Worm (Caenorhabditis elegans) whole organism, young adult: ENCODE measurements around the gene mrpl-37.

Experiments
- B0019.2 ChIP-seq: fragments of 200-800 bp; sonication (Bioruptor generic); conservative IDR thresholded peaks from 2 replicates; pipeline ENCODE4 v1.3.6; 2022; ENCODE audit warnings: missing genetic modification reagents, missing genetic modification characterization, missing compliant biosample characterization
- B0336.3 ChIP-seq: fragments of 200-800 bp; sonication (Bioruptor generic); IDR thresholded peaks from 2 replicates; pipeline ENCODE4 v1.3.6; 2022; ENCODE audit warnings: missing genetic modification characterization, missing compliant biosample characterization
- D2030.7 ChIP-seq: fragments of 200-800 bp; sonication (Bioruptor generic); IDR thresholded peaks from 2 replicates; pipeline ENCODE4 v1.3.6; 2022; ENCODE audit warnings: missing genetic modification reagents, missing genetic modification characterization, missing compliant biosample characterization
- F23B12.7 ChIP-seq: sonication (generic microtip); optimal IDR thresholded peaks from 2 replicates; lab custom pipeline; 2017; ENCODE audit warnings: missing genetic modification characterization, mild to moderate bottlenecking, missing compliant biosample characterization, antibody characterized with exemption, moderate library complexity; ENCODE audit not compliant: insufficient read depth
- F52B5.7 ChIP-seq: sonication (generic microtip); optimal IDR thresholded peaks from 2 replicates; lab custom pipeline; 2016; ENCODE audit warnings: mild to moderate bottlenecking, missing genetic modification characterization, missing compliant biosample characterization
- F57A8.1 ChIP-seq: fragments of 200-800 bp; sonication (Bioruptor generic); optimal IDR thresholded peaks from 2 replicates; lab custom pipeline; 2018; ENCODE audit warnings: mild to moderate bottlenecking, missing genetic modification characterization, moderate library complexity, missing compliant biosample characterization
- K12H6.12 ChIP-seq: fragments of 200-800 bp; sonication (Bioruptor generic); optimal IDR thresholded peaks from 2 replicates; lab custom pipeline; 2018; ENCODE audit warnings: mild to moderate bottlenecking, missing genetic modification characterization, missing compliant biosample characterization
- T07F8.4 ChIP-seq: sonication (generic microtip); optimal IDR thresholded peaks from 2 replicates; lab custom pipeline; 2016; ENCODE audit warnings: mild to moderate bottlenecking, missing genetic modification characterization, moderate library complexity, missing compliant biosample characterization
- Y56A3A.18 ChIP-seq: fragments of 200-800 bp; sonication (Bioruptor generic); IDR thresholded peaks from 2 replicates; pipeline ENCODE4 v1.3.6; 2022; ENCODE audit warnings: missing genetic modification reagents, missing genetic modification characterization, missing compliant biosample characterization
- Y95B8A.8 ChIP-seq: fragments of 200-800 bp; sonication (Bioruptor generic); IDR thresholded peaks from 2 replicates; pipeline ENCODE4 v1.3.6; 2022; ENCODE audit warnings: missing genetic modification reagents, missing genetic modification characterization, missing compliant biosample characterization
- aptf-2 ChIP-seq: fragments of 200-800 bp; sonication (Bioruptor generic); conservative IDR thresholded peaks from 2 replicates; pipeline ENCODE4 v1.3.6; 2022; ENCODE audit warnings: missing genetic modification reagents, missing genetic modification characterization, missing compliant biosample characterization
- aptf-3 ChIP-seq: fragments of 200-800 bp; sonication (Bioruptor generic); IDR thresholded peaks from 2 replicates; pipeline ENCODE4 v1.3.6; 2022; ENCODE audit warnings: missing genetic modification characterization, missing compliant biosample characterization
- atf-7 ChIP-seq: sonication (generic microtip); optimal IDR thresholded peaks from 2 replicates; lab custom pipeline; 2017; ENCODE audit warnings: mild to moderate bottlenecking, missing genetic modification characterization, missing compliant biosample characterization
- cebp-1 ChIP-seq, 2 experiments: fragments of 200-800 bp in 1 of 2; sonication (Bioruptor generic) in 1 of 2; sonication (generic microtip) in 1 of 2; IDR thresholded peaks in 1 of 2; optimal IDR thresholded peaks in 1 of 2; 2 replicates each; pipeline versions ENCODE4 v1.3.6 to Lab custom; 2017 to 2022; ENCODE audit warnings: missing compliant biosample characterization in 2 of 2, missing genetic modification characterization in 2 of 2, mild to moderate bottlenecking in 1 of 2, missing genetic modification reagents in 1 of 2, moderate library complexity in 1 of 2
- ceh-100 ChIP-seq: fragments of 200-800 bp; sonication (Bioruptor generic); IDR thresholded peaks from 2 replicates; pipeline ENCODE4 v1.3.6; 2022; ENCODE audit warnings: missing genetic modification reagents, missing genetic modification characterization, missing compliant biosample characterization
- ceh-27 ChIP-seq: fragments of 200-800 bp; sonication (Bioruptor generic); optimal IDR thresholded peaks from 2 replicates; lab custom pipeline; 2018; ENCODE audit warnings: mild to moderate bottlenecking, missing genetic modification characterization, moderate library complexity, missing compliant biosample characterization
- ceh-79 ChIP-seq: sonication (generic microtip); optimal IDR thresholded peaks from 2 replicates; lab custom pipeline; 2017; ENCODE audit warnings: mild to moderate bottlenecking, missing genetic modification characterization, missing compliant biosample characterization
- ceh-91 ChIP-seq: fragments of 200-800 bp; sonication (Bioruptor generic); IDR thresholded peaks from 2 replicates; pipeline ENCODE4 v1.3.6; 2022; ENCODE audit warnings: missing genetic modification reagents, missing genetic modification characterization, missing compliant biosample characterization
- die-1 ChIP-seq: sonication (generic microtip); optimal IDR thresholded peaks from 2 replicates; lab custom pipeline; 2016; ENCODE audit warnings: missing genotype, mild to moderate bottlenecking, missing genetic modification characterization, missing compliant biosample characterization
- dpff-1 ChIP-seq: sonication (generic microtip); optimal IDR thresholded peaks from 2 replicates; lab custom pipeline; 2017; ENCODE audit warnings: mild to moderate bottlenecking, missing genetic modification characterization, missing compliant biosample characterization
- efl-1 ChIP-seq: fragments of 150-350 bp; optimal IDR thresholded peaks from 2 replicates; lab custom pipeline; 2014; ENCODE audit warnings: missing biosample characterization, missing genetic modification reagents, missing genetic modification characterization
- egl-18 ChIP-seq: fragments of 200-800 bp; sonication (Bioruptor generic); IDR thresholded peaks from 2 replicates; pipeline ENCODE4 v1.3.6; 2022; ENCODE audit warnings: missing genetic modification reagents, missing genetic modification characterization, missing compliant biosample characterization
- ekl-4 ChIP-seq: fragments of 200-800 bp; sonication (Bioruptor generic); IDR thresholded peaks from 2 replicates; pipeline ENCODE4 v1.3.6; 2022; ENCODE audit warnings: missing genetic modification reagents, missing genetic modification characterization, missing compliant biosample characterization
- hmg-20 ChIP-seq: fragments of 200-800 bp; sonication (Bioruptor generic); IDR thresholded peaks from 2 replicates; pipeline ENCODE4 v1.3.6; 2022; ENCODE audit warnings: missing genetic modification reagents, missing genetic modification characterization, missing compliant biosample characterization
- hrde-1 ChIP-seq: sonication (generic microtip); optimal IDR thresholded peaks from 2 replicates; lab custom pipeline; 2016; ENCODE audit warnings: missing genetic modification characterization, mild to moderate bottlenecking, missing compliant biosample characterization, moderate library complexity, missing genotype, missing genetic modification reagents, borderline replicate concordance
- let-526 ChIP-seq: fragments of 200-800 bp; sonication (Bioruptor generic); IDR thresholded peaks from 2 replicates; pipeline ENCODE4 v1.3.6; 2022; ENCODE audit warnings: missing genetic modification reagents, missing genetic modification characterization, missing compliant biosample characterization
- lin-26 ChIP-seq: fragments of 200-800 bp; sonication (Bioruptor generic); IDR thresholded peaks from 2 replicates; pipeline ENCODE4 v1.3.6; 2022; ENCODE audit warnings: missing genetic modification reagents, missing genetic modification characterization, missing compliant biosample characterization
- lin-54 ChIP-seq: fragments of 200-800 bp; sonication (Bioruptor generic); optimal IDR thresholded peaks from 2 replicates; lab custom pipeline; 2018; ENCODE audit warnings: mild to moderate bottlenecking, missing genetic modification characterization, missing compliant biosample characterization
- lir-1 ChIP-seq: fragments of 200-800 bp; sonication (Bioruptor generic); conservative IDR thresholded peaks from 2 replicates; pipeline ENCODE4 v1.3.6; 2022; ENCODE audit warnings: missing genetic modification reagents, missing genetic modification characterization, missing compliant biosample characterization
- mcd-1 ChIP-seq: fragments of 200-800 bp; sonication (Bioruptor generic); IDR thresholded peaks from 2 replicates; pipeline ENCODE4 v1.3.6; 2022; ENCODE audit warnings: missing genetic modification reagents, missing genetic modification characterization, missing compliant biosample characterization
- mes-4 ChIP-seq: sonication (generic microtip); optimal IDR thresholded peaks from 2 replicates; lab custom pipeline; 2016; ENCODE audit warnings: missing genotype, missing genetic modification characterization, missing compliant biosample characterization
- mxl-1 ChIP-seq: sonication (generic microtip); optimal IDR thresholded peaks from 2 replicates; lab custom pipeline; 2016; ENCODE audit warnings: missing genetic modification characterization, missing compliant biosample characterization
- nfya-1 ChIP-seq: sonication (generic microtip); optimal IDR thresholded peaks from 2 replicates; lab custom pipeline; 2017; ENCODE audit warnings: antibody characterized with exemption, missing compliant biosample characterization, missing genetic modification characterization, borderline replicate concordance; ENCODE audit not compliant: insufficient read depth
- nhr-80 ChIP-seq: sonication (generic microtip); optimal IDR thresholded peaks from 2 replicates; lab custom pipeline; 2016; ENCODE audit warnings: missing genetic modification characterization, missing compliant biosample characterization
- pbrm-1 ChIP-seq: fragments of 200-800 bp; sonication (Bioruptor generic); IDR thresholded peaks from 2 replicates; pipeline ENCODE4 v1.3.6; 2022; ENCODE audit warnings: missing genetic modification reagents, missing genetic modification characterization, missing compliant biosample characterization
- pha-4 ChIP-seq: fragments of 150-350 bp; sonication (generic microtip); optimal IDR thresholded peaks from 2 replicates; lab custom pipeline; 2014; ENCODE audit warnings: missing biosample characterization, missing genetic modification reagents, missing genetic modification characterization
- snpc-1.1 ChIP-seq: sonication (generic microtip); optimal IDR thresholded peaks from 2 replicates; lab custom pipeline; 2017; ENCODE audit warnings: missing genetic modification characterization, mild to moderate bottlenecking, missing compliant biosample characterization, antibody characterized with exemption, moderate library complexity, missing genotype, missing genetic modification reagents; ENCODE audit not compliant: insufficient read depth
- snpc-1.3 ChIP-seq: sonication (generic microtip); optimal IDR thresholded peaks from 2 replicates; lab custom pipeline; 2017; ENCODE audit warnings: missing genetic modification characterization, mild to moderate bottlenecking, missing compliant biosample characterization, antibody characterized with exemption, moderate library complexity, missing genotype, missing genetic modification reagents; ENCODE audit not compliant: insufficient read depth
- snpc-4 ChIP-seq, 5 experiments: fragments of 150-350 bp in 1 of 5; sonication (generic microtip) in 4 of 5; optimal IDR thresholded peaks; 2 replicates each; lab custom pipeline; 2014 to 2018; ENCODE audit warnings: missing genetic modification characterization in 5 of 5, missing biosample characterization in 3 of 5, antibody characterized with exemption in 2 of 5, mild to moderate bottlenecking in 2 of 5, missing compliant biosample characterization in 2 of 5, missing genotype in 2 of 5, moderate library complexity in 2 of 5, missing genetic modification reagents in 1 of 5
- sptf-2 ChIP-seq: fragments of 200-800 bp; sonication (Bioruptor generic); optimal IDR thresholded peaks from 2 replicates; lab custom pipeline; 2018; ENCODE audit warnings: mild to moderate bottlenecking, missing genetic modification characterization, missing compliant biosample characterization
- unc-130 ChIP-seq: sonication (generic microtip); optimal IDR thresholded peaks from 2 replicates; lab custom pipeline; 2016; ENCODE audit warnings: missing genetic modification reagents, missing genetic modification characterization, missing compliant biosample characterization
- xnd-1 ChIP-seq: sonication (generic microtip); optimal IDR thresholded peaks from 2 replicates; lab custom pipeline; 2016; ENCODE audit warnings: missing genotype, missing genetic modification reagents, missing genetic modification characterization, missing compliant biosample characterization
- zim-3 ChIP-seq: sonication (generic microtip); optimal IDR thresholded peaks from 2 replicates; lab custom pipeline; 2017; ENCODE audit warnings: mild to moderate bottlenecking, missing genetic modification characterization, moderate library complexity, missing compliant biosample characterization
- ztf-18 ChIP-seq: sonication (generic microtip); optimal IDR thresholded peaks from 2 replicates; lab custom pipeline; 2016; ENCODE audit warnings: missing genotype, mild to moderate bottlenecking, missing genetic modification characterization, missing compliant biosample characterization
- ztf-26 ChIP-seq: sonication (generic microtip); optimal IDR thresholded peaks from 2 replicates; lab custom pipeline; 2017; ENCODE audit warnings: missing genetic modification characterization, missing compliant biosample characterization
- ztf-28 ChIP-seq: fragments of 200-800 bp; sonication (Bioruptor generic); IDR thresholded peaks from 2 replicates; pipeline ENCODE4 v1.3.6; 2022; ENCODE audit warnings: missing genetic modification reagents, missing genetic modification characterization, missing compliant biosample characterization

Gene mrpl-37

DNA sequence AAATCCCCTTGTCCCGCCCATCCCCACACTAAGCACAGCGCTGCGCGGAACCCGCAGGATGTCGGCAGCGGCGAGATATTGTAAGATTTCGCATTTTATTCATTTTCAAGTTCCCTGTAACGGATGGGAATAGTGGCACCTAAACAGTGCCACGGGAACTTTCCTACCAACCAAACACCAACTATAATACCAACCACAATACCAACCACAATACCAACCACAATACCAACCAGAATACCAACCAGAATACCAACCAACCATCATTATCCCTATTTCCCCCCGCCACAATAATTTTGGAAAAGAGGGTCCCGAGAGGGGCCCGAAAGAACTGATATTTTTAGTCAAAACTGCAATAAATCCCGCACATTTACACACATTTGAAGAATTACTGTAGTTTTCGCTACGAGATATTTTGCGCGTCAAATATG lies 52.9 kb downstream of the mrpl-37 start (continued):
- TF ChIP-seq xnd-1 (tag; lab: Kevin White, UChicago) (peak; percentile 58), K12H6.12 (tag; lab: Kevin White, UChicago) (no peak), sptf-2 (GFP tag; lab: Kevin White, UChicago) (no peak), aptf-3 (GFP tag; lab: Robert Waterston, UW) (no peak), ekl-4 (peak; percentile 87), die-1 (peak; percentile 18), Y56A3A.18 (GFP tag; lab: Robert Waterston, UW) (no peak), F57A8.1 (GFP tag; lab: Kevin White, UChicago) (no peak), ztf-26 (no peak), egl-18 (GFP tag; lab: Robert Waterston, UW) (no peak), F23B12.7 (tag; lab: Kevin White, UChicago) (no peak), ceh-100 (GFP tag; lab: Robert Waterston, UW) (peak; percentile 54), nfya-1 (tag; lab: Kevin White, UChicago) (no peak), ceh-27 (GFP tag; lab: Kevin White, UChicago) (peak; percentile 26), mes-4 (tag; lab: Kevin White, UChicago) (no peak), aptf-2 (GFP tag; lab: Robert Waterston, UW) (peak; percentile 86), lin-54 (GFP tag; lab: Kevin White, UChicago) (peak; percentile 56), pha-4 (no peak), ztf-18 (no peak), let-526 (GFP tag; lab: Robert Waterston, UW) (0 out of 2 replicates have a peak, but pooled peaks have one; percentile 42), mxl-1 (no peak), T07F8.4 (no peak), cebp-1 (GFP tag; IDR thresholded peaks at IDR 0.05; lab: Robert Waterston, UW) (no peak), cebp-1 (tag; optimal IDR thresholded peaks at IDR 0.05; lab: Kevin White, UChicago) (peak; percentile 22), F52B5.7 (no peak), hmg-20 (GFP tag; lab: Robert Waterston, UW) (0 out of 2 replicates have a peak, but pooled peaks have one; percentile 41), zim-3 (tag; lab: Kevin White, UChicago) (no peak), D2030.7 (GFP tag; lab: Robert Waterston, UW) (peak; percentile 97), snpc-4 (GFP tag; optimal IDR thresholded peaks at IDR 0.05; lab: Kevin White, UChicago) (peak; percentile 97), snpc-4 (tag; optimal IDR thresholded peaks at IDR 0.05; lab: Kevin White, UChicago) (peak; percentile 94 to 98 (median 96)), lir-1 (GFP tag; lab: Robert Waterston, UW) (no peak), nhr-80 (no peak), lin-26 (GFP tag; lab: Robert Waterston, UW) (peak; percentile 83), ceh-91 (no peak), snpc-1.1 (tag; lab: Kevin White, UChicago) (peak; percentile 98), ztf-28 (GFP tag; lab: Robert Waterston, UW) (no peak), atf-7 (tag; lab: Kevin White, UChicago) (no peak), ceh-79 (tag; lab: Kevin White, UChicago) (no peak), pbrm-1 (peak; percentile 94), B0019.2 (GFP tag; lab: Robert Waterston, UW) (0 out of 2 replicates have a peak, but pooled peaks have one; percentile 50), efl-1 (GFP tag; lab: Kevin White, UChicago) (peak; percentile 30), B0336.3 (GFP tag; lab: Robert Waterston, UW) (peak; percentile 52; the same call in 1 of the 2 replicates), hrde-1 (tag; lab: Kevin White, UChicago) (peak; percentile 92), mcd-1 (GFP tag; lab: Robert Waterston, UW) (peak; percentile 56), Y95B8A.8 (peak; percentile 64; the same call in 1 of the 2 replicates), snpc-1.3 (tag; lab: Kevin White, UChicago) (peak; percentile 74), dpff-1 (tag; lab: Kevin White, UChicago) (no peak), unc-130 (GFP tag; lab: Kevin White, UChicago) (peak; percentile 67)
